Fruit fly (Drosophila melanogaster) whole organism, embryonic: ENCODE measurements around the gene Alg11.

ENCODE experiments used
- Antp ChIP-seq: fragments of 200-800 bp; sonication (Bioruptor generic); optimal IDR thresholded peaks from 3 replicates; lab custom pipeline; 2016; ENCODE audit warnings: missing biosample characterization, missing genetic modification characterization
- Awh ChIP-seq: fragments of 200-800 bp; sonication (Bioruptor generic); IDR thresholded peaks from 2 replicates; pipeline ENCODE4, ENCODE4 v1.3.6; 2022; ENCODE audit warnings: missing biosample characterization, missing genetic modification characterization
- B-H1 ChIP-seq: fragments of 200-800 bp; sonication (Bioruptor generic); IDR thresholded peaks from 3 replicates; pipeline ENCODE4 v1.3.6; 2022; ENCODE audit warnings: missing biosample characterization, missing genetic modification characterization
- B-H2 ChIP-seq: fragments of 200-800 bp; sonication (Bioruptor generic); optimal IDR thresholded peaks from 2 replicates; lab custom pipeline; 2018; ENCODE audit warnings: missing biosample characterization, mild to moderate bottlenecking, missing genetic modification characterization
- Bdp1 ChIP-seq: fragments of 200-800 bp; sonication (Bioruptor generic); optimal IDR thresholded peaks from 3 replicates; lab custom pipeline; 2016; ENCODE audit warnings: missing biosample characterization, missing genetic modification characterization
- CG12104 ChIP-seq: fragments of 200-800 bp; sonication (Bioruptor generic); optimal IDR thresholded peaks from 3 replicates; lab custom pipeline; 2016; ENCODE audit warnings: missing biosample characterization, missing genetic modification characterization
- CG13287 ChIP-seq: fragments of 200-800 bp; sonication (Bioruptor generic); IDR thresholded peaks from 2 replicates; pipeline ENCODE4 v1.3.6; 2022; ENCODE audit warnings: missing biosample characterization, missing genetic modification characterization; ENCODE audit not compliant: partially characterized antibody
- CG13775 ChIP-seq: fragments of 200-800 bp; sonication (Bioruptor generic); optimal IDR thresholded peaks from 3 replicates; lab custom pipeline; 2017; ENCODE audit warnings: missing biosample characterization, mild to moderate bottlenecking, missing genetic modification characterization
- CG14710 ChIP-seq: fragments of 200-800 bp; sonication (Bioruptor generic); optimal IDR thresholded peaks from 3 replicates; lab custom pipeline; 2019; ENCODE audit warnings: missing biosample characterization, mild to moderate bottlenecking, missing genetic modification characterization, moderate library complexity
- CG15011 ChIP-seq: fragments of 200-800 bp; sonication (Bioruptor generic); optimal IDR thresholded peaks from 3 replicates; lab custom pipeline; 2018; ENCODE audit warnings: missing biosample characterization, mild to moderate bottlenecking, missing genetic modification characterization
- CG15479 ChIP-seq: fragments of 200-800 bp; sonication (Bioruptor generic); optimal IDR thresholded peaks from 3 replicates; lab custom pipeline; 2019; ENCODE audit warnings: missing biosample characterization, mild to moderate bottlenecking, missing genetic modification characterization, moderate library complexity
- CG17359 ChIP-seq: fragments of 200-800 bp; sonication (Bioruptor generic); optimal IDR thresholded peaks from 3 replicates; lab custom pipeline; 2018; ENCODE audit warnings: missing biosample characterization, mild to moderate bottlenecking, missing genetic modification characterization, moderate library complexity
- CG17385 ChIP-seq: fragments of 200-800 bp; sonication (Bioruptor generic); optimal IDR thresholded peaks from 3 replicates; lab custom pipeline; 2018; ENCODE audit warnings: missing biosample characterization, mild to moderate bottlenecking, missing genetic modification characterization
- CG2199 ChIP-seq: fragments of 200-800 bp; sonication (Bioruptor generic); IDR thresholded peaks from 3 replicates; pipeline ENCODE4 v1.3.6; 2022; ENCODE audit warnings: missing biosample characterization, missing genetic modification characterization
- CG30403 ChIP-seq: fragments of 200-800 bp; sonication (Bioruptor generic); optimal IDR thresholded peaks from 3 replicates; lab custom pipeline; 2016; ENCODE audit warnings: missing biosample characterization, missing genetic modification characterization
- CG6689 ChIP-seq: fragments of 200-800 bp; sonication (Bioruptor generic); IDR thresholded peaks from 2 replicates; pipeline ENCODE4 v1.3.6; 2022; ENCODE audit warnings: missing biosample characterization, missing genetic modification characterization
- CG8281 ChIP-seq: fragments of 200-800 bp; sonication (Bioruptor generic); optimal IDR thresholded peaks from 2 replicates; lab custom pipeline; 2018; ENCODE audit warnings: missing biosample characterization, mild to moderate bottlenecking, missing genetic modification characterization, moderate library complexity
- CG8765 ChIP-seq: fragments of 200-800 bp; sonication (Bioruptor generic); IDR thresholded peaks from 2 replicates; pipeline ENCODE4 v1.3.6; 2022; ENCODE audit warnings: missing biosample characterization, missing genetic modification characterization
- CTCF ChIP-seq: fragments of 200-800 bp; sonication (Bioruptor generic); optimal IDR thresholded peaks from 2 replicates; lab custom pipeline; 2017; ENCODE audit warnings: missing biosample characterization, mild to moderate bottlenecking, missing genetic modification characterization, moderate library complexity
- CkIIα-i1 ChIP-seq: fragments of 200-800 bp; sonication (Bioruptor generic); IDR thresholded peaks from 2 replicates; pipeline ENCODE4 v1.3.6; 2022; ENCODE audit warnings: missing biosample characterization, missing genetic modification characterization
- CrebB ChIP-seq: fragments of 200-800 bp; sonication (Bioruptor generic); optimal IDR thresholded peaks from 3 replicates; lab custom pipeline; 2018; ENCODE audit warnings: missing biosample characterization, mild to moderate bottlenecking, missing genetic modification characterization
- Dfd ChIP-seq, 2 experiments: fragments of >200 bp; optimal IDR thresholded peaks; 2 replicates each; lab custom pipeline; 2017; ENCODE audit warnings: missing biosample characterization in 2 of 2, missing genetic modification characterization in 2 of 2
- Dp ChIP-seq: fragments of 200-800 bp; sonication (Bioruptor generic); optimal IDR thresholded peaks from 2 replicates; lab custom pipeline; 2018; ENCODE audit warnings: missing biosample characterization, mild to moderate bottlenecking, missing genetic modification characterization, moderate library complexity
- Fer1 ChIP-seq: fragments of 200-800 bp; sonication (Bioruptor generic); optimal IDR thresholded peaks from 2 replicates; lab custom pipeline; 2017; ENCODE audit warnings: missing biosample characterization, mild to moderate bottlenecking, missing genetic modification characterization
- Hr3 ChIP-seq: fragments of 200-800 bp; sonication (Bioruptor generic); optimal IDR thresholded peaks from 3 replicates; lab custom pipeline; 2016; ENCODE audit warnings: missing biosample characterization, missing genetic modification characterization
- Med ChIP-seq: fragments of 200-800 bp; sonication (Bioruptor generic); peaks from one replicate; lab custom pipeline; 2016; ENCODE audit warnings: missing biosample characterization, missing genetic modification characterization, mild to moderate bottlenecking, inconsistent platforms, moderate library complexity
- Nf-YB ChIP-seq: fragments of 200-800 bp; sonication (Bioruptor generic); optimal IDR thresholded peaks from 3 replicates; lab custom pipeline; 2019; ENCODE audit warnings: missing biosample characterization, mild to moderate bottlenecking, missing genetic modification characterization, moderate library complexity
- Rx ChIP-seq: fragments of 200-800 bp; sonication (Bioruptor generic); IDR thresholded peaks from 2 replicates; pipeline ENCODE4 v1.3.6; 2022; ENCODE audit warnings: missing biosample characterization, missing genetic modification characterization
- Taf1 ChIP-seq: fragments of 200-800 bp; sonication (Bioruptor generic); IDR thresholded peaks from 2 replicates; pipeline ENCODE4 v1.3.6; 2022; ENCODE audit warnings: missing biosample characterization, missing genetic modification characterization
- Xbp1 ChIP-seq: fragments of 200-800 bp; sonication (Bioruptor generic); optimal IDR thresholded peaks from 3 replicates; lab custom pipeline; 2016; ENCODE audit warnings: missing biosample characterization, mild to moderate bottlenecking, missing genetic modification characterization
- cato ChIP-seq: fragments of 200-800 bp; sonication (Bioruptor generic); optimal IDR thresholded peaks from 2 replicates; lab custom pipeline; 2016; ENCODE audit warnings: missing biosample characterization, missing genetic modification characterization, borderline replicate concordance
- chn ChIP-seq: fragments of 200-800 bp; sonication (Bioruptor generic); optimal IDR thresholded peaks from 2 replicates; lab custom pipeline; 2016; ENCODE audit warnings: missing biosample characterization, missing genetic modification characterization
- crp ChIP-seq, 2 experiments: fragments of 200-800 bp; sonication (Bioruptor generic); optimal IDR thresholded peaks; 2 replicates in 1 of 2; 3 replicates in 1 of 2; lab custom pipeline; 2017; ENCODE audit warnings: missing biosample characterization in 2 of 2, missing genetic modification characterization in 2 of 2, mild to moderate bottlenecking in 1 of 2, moderate library complexity in 1 of 2
- danr ChIP-seq: fragments of 200-800 bp; sonication (Bioruptor generic); IDR thresholded peaks from 2 replicates; pipeline ENCODE4 v1.3.6; 2022; ENCODE audit warnings: missing biosample characterization, missing genetic modification characterization
- exex ChIP-seq: fragments of 200-800 bp; sonication (Bioruptor generic); optimal IDR thresholded peaks from 4 replicates; lab custom pipeline; 2018; ENCODE audit warnings: missing biosample characterization, mild to moderate bottlenecking, missing genetic modification characterization, moderate library complexity
- fd102C ChIP-seq: fragments of 200-800 bp; sonication (Bioruptor generic); optimal IDR thresholded peaks from 2 replicates; lab custom pipeline; 2018; ENCODE audit warnings: missing biosample characterization, mild to moderate bottlenecking, missing genetic modification characterization, moderate library complexity
- gem ChIP-seq: fragments of 200-800 bp; sonication (Bioruptor generic); optimal IDR thresholded peaks from 2 replicates; lab custom pipeline; 2019; ENCODE audit warnings: missing biosample characterization, mild to moderate bottlenecking, missing genetic modification characterization, moderate library complexity
- hbn ChIP-seq: fragments of 200-800 bp; sonication (Bioruptor generic); IDR thresholded peaks from 2 replicates; pipeline ENCODE4 v1.3.6; 2022; ENCODE audit warnings: missing biosample characterization, missing genetic modification characterization; ENCODE audit not compliant: partially characterized antibody
- ken ChIP-seq: fragments of 200-800 bp; sonication (Bioruptor generic); IDR thresholded peaks from 3 replicates; pipeline ENCODE4 v1.3.6; 2022; ENCODE audit warnings: missing biosample characterization, missing genetic modification characterization
- nom ChIP-seq: fragments of 200-800 bp; sonication (Bioruptor generic); optimal IDR thresholded peaks from 2 replicates; lab custom pipeline; 2017; ENCODE audit warnings: missing biosample characterization, missing genetic modification characterization, mild to moderate bottlenecking, moderate library complexity, missing genetic modification reagents
- org-1 ChIP-seq: fragments of 200-800 bp; sonication (Bioruptor generic); optimal IDR thresholded peaks from 2 replicates; lab custom pipeline; 2017; ENCODE audit warnings: missing biosample characterization, missing genetic modification characterization
- pros ChIP-seq: fragments of 200-800 bp; sonication (Bioruptor generic); optimal IDR thresholded peaks from 3 replicates; lab custom pipeline; 2019; ENCODE audit warnings: missing biosample characterization, mild to moderate bottlenecking, missing genetic modification characterization, moderate library complexity
- ro ChIP-seq: fragments of 200-800 bp; sonication (Bioruptor generic); IDR thresholded peaks from 2 replicates; pipeline ENCODE4 v1.3.6; 2022; ENCODE audit warnings: missing biosample characterization, missing genetic modification characterization
- row ChIP-seq: fragments of 200-800 bp; sonication (Bioruptor generic); IDR thresholded peaks from 3 replicates; pipeline ENCODE4 v1.3.6; 2022; ENCODE audit warnings: missing biosample characterization, missing genetic modification characterization
- schlank ChIP-seq: fragments of 200-800 bp; sonication (Bioruptor generic); optimal IDR thresholded peaks from 2 replicates; lab custom pipeline; 2018; ENCODE audit warnings: missing biosample characterization, mild to moderate bottlenecking, missing genetic modification characterization
- sisA ChIP-seq: fragments of 200-800 bp; sonication (Bioruptor generic); IDR thresholded peaks from 2 replicates; pipeline ENCODE4 v1.3.6; 2022; ENCODE audit warnings: missing biosample characterization, missing genetic modification characterization
- stwl ChIP-seq: fragments of 200-800 bp; sonication (Bioruptor generic); optimal IDR thresholded peaks from 3 replicates; lab custom pipeline; 2018; ENCODE audit warnings: missing biosample characterization, mild to moderate bottlenecking, missing genetic modification characterization, moderate library complexity
- tgo ChIP-seq: fragments of 200-800 bp; sonication (Bioruptor generic); IDR thresholded peaks from 3 replicates; pipeline ENCODE4 v1.3.6; 2022; ENCODE audit warnings: missing biosample characterization, missing genetic modification characterization
- tio ChIP-seq: fragments of 200-800 bp; sonication (Bioruptor generic); optimal IDR thresholded peaks from 2 replicates; lab custom pipeline; 2017; ENCODE audit warnings: missing biosample characterization, missing genetic modification characterization, inconsistent platforms
- tna ChIP-seq: fragments of 200-800 bp; sonication (Bioruptor generic); IDR thresholded peaks from 2 replicates; pipeline ENCODE4 v1.3.6; 2022; ENCODE audit warnings: missing biosample characterization, missing genetic modification characterization; ENCODE audit not compliant: partially characterized antibody
- tup ChIP-seq: fragments of 200-800 bp; sonication (Bioruptor generic); optimal IDR thresholded peaks from 2 replicates; lab custom pipeline; 2016; ENCODE audit warnings: missing biosample characterization, mild to moderate bottlenecking, missing genetic modification characterization, moderate library complexity
- wek ChIP-seq: fragments of 200-800 bp; sonication (Bioruptor generic); optimal IDR thresholded peaks from 3 replicates; lab custom pipeline; 2018; ENCODE audit warnings: missing biosample characterization, mild to moderate bottlenecking, missing genetic modification characterization, moderate library complexity

The Alg11 gene

DNA sequence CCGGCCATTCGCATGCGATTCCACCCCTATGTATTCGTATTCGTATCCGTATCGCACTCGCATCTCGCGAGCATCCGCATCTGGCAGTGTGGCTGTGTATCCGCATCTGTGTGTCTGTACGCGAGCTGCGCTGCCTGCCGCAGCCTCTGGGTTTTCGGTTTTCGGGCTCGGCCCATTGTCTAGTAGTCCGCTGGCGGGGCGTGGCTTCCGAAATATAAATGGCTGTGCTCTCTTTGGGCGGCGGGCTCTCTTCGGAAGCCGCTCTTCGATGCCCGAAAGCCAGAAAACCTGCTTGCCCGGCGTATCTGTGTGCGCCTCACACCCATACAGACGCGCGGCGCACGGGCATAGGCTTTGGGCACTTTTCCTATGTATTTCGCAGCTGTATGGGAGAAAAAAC is 27.3 kb upstream of the Alg11 start (continued):
- TF ChIP-seq pros (GFP tag; lab: Kevin White, UChicago) (peak; percentile 9), danr (no peak), gem (tag; lab: Kevin White, UChicago) (no peak), Rx (GFP tag; lab: Robert Waterston, UW) (no peak), CG13287 (no peak), nom (peak; percentile 4), exex (no peak), CG17359 (tag; lab: Kevin White, UChicago) (no peak), CrebB (tag; lab: Kevin White, UChicago) (no peak), B-H2 (GFP tag; lab: Kevin White, UChicago) (no peak), Dp (GFP tag; lab: Kevin White, UChicago) (no peak), row (0 out of 3 replicates have a peak, but pooled peaks have one; percentile 15), sisA (GFP tag; lab: Robert Waterston, UW) (no peak), chn (GFP tag; lab: Kevin White, UChicago) (no peak), crp (GFP tag; optimal IDR thresholded peaks at IDR 0.05; lab: Kevin White, UChicago) (no peak), Taf1 (GFP tag; lab: Robert Waterston, UW) (no peak), tgo (GFP tag; lab: Robert Waterston, UW) (no peak), Dfd (GFP tag; optimal IDR thresholded peaks at IDR 0.05; lab: Kevin White, UChicago) (peak in 1 of 2 experiments; percentile 25), CG30403 (no peak), wek (GFP tag; lab: Kevin White, UChicago) (no peak), fd102C (GFP tag; lab: Kevin White, UChicago) (no peak), ken (no peak), CTCF (no peak), Fer1 (GFP tag; lab: Kevin White, UChicago) (no peak), CG2199 (0 out of 3 replicates have a peak, but pooled peaks have one; percentile 28), CG17385 (GFP tag; lab: Kevin White, UChicago) (no peak), Nf-YB (GFP tag; lab: Kevin White, UChicago) (peak; percentile 96), Antp (GFP tag; lab: Kevin White, UChicago) (no peak), ro (GFP tag; lab: Robert Waterston, UW) (no peak), CG13775 (GFP tag; lab: Kevin White, UChicago) (peak; percentile 51), B-H1 (no peak), schlank (tag; lab: Kevin White, UChicago) (no peak), cato (GFP tag; lab: Kevin White, UChicago) (no peak), Hr3 (GFP tag; lab: Kevin White, UChicago) (no peak), CG8281 (no peak), Bdp1 (no peak), Med (GFP tag; lab: Kevin White, UChicago) (no peak), CkIIα-i1 (GFP tag; lab: Robert Waterston, UW) (no peak), tio (GFP tag; lab: Kevin White, UChicago) (no peak), tna (GFP tag; lab: Robert Waterston, UW) (no peak), CG15479 (GFP tag; lab: Kevin White, UChicago) (no peak), CG12104 (GFP tag; lab: Kevin White, UChicago) (no peak), CG8765 (GFP tag; lab: Robert Waterston, UW) (no peak), stwl (no peak), hbn (GFP tag; lab: Robert Waterston, UW) (peak; percentile 27; the same call in 1 of the 2 replicates), Xbp1 (GFP tag; lab: Kevin White, UChicago) (no peak), CG14710 (tag; lab: Kevin White, UChicago) (no peak), CG15011 (GFP tag; lab: Kevin White, UChicago) (no peak), org-1 (no peak), tup (GFP tag; lab: Kevin White, UChicago) (no peak), CG6689 (GFP tag; lab: Robert Waterston, UW) (no peak), Awh (GFP tag; lab: Robert Waterston, UW) (no peak)
